Comparison of ENCODE assay signal across 5 worm cellular contexts in genomic region chrX:2996976-2997399, ce11.
TF ChIP-seq lines count a peak whose summit lies in the region.

No protein-coding gene starts in this region.

TF ChIP-seq in whole organism, L1 larva, 84 proteins besides CTCF, POLR2A, EP300 and RAD21 (continues in another document):
- TF ChIP-seq nhr-71 (tag; optimal IDR thresholded peaks at IDR 0.05; lab: Kevin White, UChicago) (peak; percentile 99), sup-37 (GFP tag; optimal IDR thresholded peaks at IDR 0.05; lab: Kevin White, UChicago) (peak; percentile 94), unc-130 (tag; optimal IDR thresholded peaks at IDR 0.05; lab: Kevin White, UChicago) (peak; percentile 69), elt-2 (tag; optimal IDR thresholded peaks at IDR 0.05; lab: Kevin White, UChicago) (peak; percentile 91), isw-1 (GFP tag; IDR thresholded peaks at IDR 0.05; lab: Robert Waterston, UW) (peak; percentile 93), Y116A8C.19 (tag; optimal IDR thresholded peaks at IDR 0.05; lab: Kevin White, UChicago; ENCODE audit: borderline replicate concordance) (peak; percentile 20), swsn-7 (tag; optimal IDR thresholded peaks at IDR 0.05; lab: Kevin White, UChicago) (peak; percentile 99), jun-1 (tag; optimal IDR thresholded peaks at IDR 0.05; lab: Kevin White, UChicago) (peak; percentile 99), alr-1 (tag; optimal IDR thresholded peaks at IDR 0.05; lab: Kevin White, UChicago; ENCODE audit: borderline replicate concordance) (no peak), lir-3 (tag; optimal IDR thresholded peaks at IDR 0.05; lab: Kevin White, UChicago; ENCODE audit: poor library complexity) (peak; percentile 93), lin-39 (tag; optimal IDR thresholded peaks at IDR 0.05; lab: Kevin White, UChicago) (peak; percentile 100), snpc-4 (tag; optimal IDR thresholded peaks at IDR 0.05; lab: Kevin White, UChicago) (peak; percentile 94), xbp-1 (tag; optimal IDR thresholded peaks at IDR 0.05; lab: Kevin White, UChicago) (peak; percentile 95), zag-1 (tag; optimal IDR thresholded peaks at IDR 0.05; lab: Kevin White, UChicago) (peak; percentile 96), mab-9 (GFP tag; IDR thresholded peaks at IDR 0.05; lab: Robert Waterston, UW) (peak; percentile 97), snu-23 (GFP tag; optimal IDR thresholded peaks at IDR 0.05; lab: Kevin White, UChicago) (peak; percentile 100), unc-86 (tag; optimal IDR thresholded peaks at IDR 0.05; lab: Kevin White, UChicago) (peak; percentile 98)

TF ChIP-seq in whole organism, L3 larva, 47 proteins besides CTCF, POLR2A, EP300 and RAD21 (continues in another document):
- TF ChIP-seq daf-12 (tag; optimal IDR thresholded peaks at IDR 0.05; lab: Kevin White, UChicago) (peak; percentile 89), nhr-23 (tag; optimal IDR thresholded peaks at IDR 0.05; lab: Kevin White, UChicago) (peak; percentile 100), nfya-1 (tag; optimal IDR thresholded peaks at IDR 0.05; lab: Kevin White, UChicago; ENCODE audit: insufficient read depth) (peak; percentile 97), nhr-76 (tag; optimal IDR thresholded peaks at IDR 0.05; lab: Kevin White, UChicago) (peak; percentile 72), egl-5 (tag; optimal IDR thresholded peaks at IDR 0.05; lab: Kevin White, UChicago) (peak; percentile 99), nhr-25 (tag; optimal IDR thresholded peaks at IDR 0.05; lab: Kevin White, UChicago) (peak; percentile 94), skn-1 (tag; optimal IDR thresholded peaks at IDR 0.05; lab: Kevin White, UChicago) (peak; percentile 99), nhr-77 (tag; optimal IDR thresholded peaks at IDR 0.05; lab: Kevin White, UChicago) (peak; percentile 99), ZK546.5 (tag; optimal IDR thresholded peaks at IDR 0.05; lab: Kevin White, UChicago) (peak; percentile 76), fos-1 (tag; optimal IDR thresholded peaks at IDR 0.05; lab: Kevin White, UChicago) (peak; percentile 95), elt-1 (tag; optimal IDR thresholded peaks at IDR 0.05; lab: Kevin White, UChicago) (peak; percentile 86), sea-2 (GFP tag; optimal IDR thresholded peaks at IDR 0.05; lab: Kevin White, UChicago) (no peak), hmg-11 (tag; optimal IDR thresholded peaks at IDR 0.05; lab: Kevin White, UChicago) (peak; percentile 93), tbx-2 (tag; optimal IDR thresholded peaks at IDR 0.05; lab: Kevin White, UChicago) (peak; percentile 99), eor-1 (tag; optimal IDR thresholded peaks at IDR 0.05; lab: Kevin White, UChicago) (peak in 1 of 2 experiments; percentile 88), mdl-1 (tag; optimal IDR thresholded peaks at IDR 0.05; lab: Kevin White, UChicago) (peak; percentile 88), aly-2 (tag; optimal IDR thresholded peaks at IDR 0.05; lab: Kevin White, UChicago) (peak; percentile 100), lin-39 (tag; optimal IDR thresholded peaks at IDR 0.05; lab: Kevin White, UChicago) (peak; percentile 91), egl-27 (tag; optimal IDR thresholded peaks at IDR 0.05; lab: Kevin White, UChicago) (peak; percentile 93)

TF ChIP-seq in whole organism, early embryonic, 17 proteins besides CTCF, POLR2A, EP300 and RAD21:
- TF ChIP-seq tbx-37 (GFP tag; conservative IDR thresholded peaks at IDR 0.05; lab: Robert Waterston, UW) (peak; percentile 58; the same call in 1 of the 2 replicates), ama-1 (optimal IDR thresholded peaks at IDR 0.05; lab: Kevin White, UChicago) (no peak), ceh-13 (GFP tag; optimal IDR thresholded peaks at IDR 0.05; lab: Kevin White, UChicago) (no peak), ets-7 (tag; optimal IDR thresholded peaks at IDR 0.05; lab: Kevin White, UChicago) (peak; percentile 55), pes-1 (GFP tag; IDR thresholded peaks at IDR 0.05; lab: Robert Waterston, UW) (peak; percentile 76), scrt-1 (GFP tag; IDR thresholded peaks at IDR 0.05; lab: Robert Waterston, UW) (peak; percentile 67; the same call in 1 of the 2 replicates), tbx-11 (GFP tag; IDR thresholded peaks at IDR 0.05; lab: Robert Waterston, UW) (no peak), sea-1 (GFP tag; conservative IDR thresholded peaks at IDR 0.05; lab: Robert Waterston, UW) (no peak), F13C5.2 (tag; optimal IDR thresholded peaks at IDR 0.05; lab: Kevin White, UChicago) (peak; percentile 94), ceh-36 (tag; optimal IDR thresholded peaks at IDR 0.05; lab: Kevin White, UChicago) (no peak), hnd-1 (tag; optimal IDR thresholded peaks at IDR 0.05; lab: Kevin White, UChicago) (peak; percentile 37), flt-1 (GFP tag; IDR thresholded peaks at IDR 0.05; lab: Robert Waterston, UW) (peak; percentile 73), tra-4 (tag; optimal IDR thresholded peaks at IDR 0.05; lab: Kevin White, UChicago) (no peak), hmbx-1 (tag; optimal IDR thresholded peaks at IDR 0.05; lab: Kevin White, UChicago) (no peak), B0310.2 (tag; optimal IDR thresholded peaks at IDR 0.05; lab: Kevin White, UChicago) (peak; percentile 5), hmg-4 (GFP tag; optimal IDR thresholded peaks at IDR 0.05; lab: Kevin White, UChicago) (peak; percentile 80), aly-1 (tag; optimal IDR thresholded peaks at IDR 0.05; lab: Kevin White, UChicago) (no peak)

TF ChIP-seq in whole organism, midembryonic, 9 proteins besides CTCF, POLR2A, EP300 and RAD21:
- TF ChIP-seq ref-1 (GFP tag; conservative IDR thresholded peaks at IDR 0.05; lab: Robert Waterston, UW) (no peak), flt-1 (GFP tag; IDR thresholded peaks at IDR 0.05; lab: Robert Waterston, UW) (peak; percentile 88), tab-1 (GFP tag; IDR thresholded peaks at IDR 0.05; lab: Robert Waterston, UW) (0 out of 2 replicates have a peak, but pooled peaks have one; percentile 45), ztf-23 (GFP tag; IDR thresholded peaks at IDR 0.05; lab: Robert Waterston, UW) (peak; percentile 83), ztf-29 (GFP tag; IDR thresholded peaks at IDR 0.05; lab: Robert Waterston, UW) (no peak; the same call in 1 of the 2 replicates), med-1 (GFP tag; optimal IDR thresholded peaks at IDR 0.05; lab: Kevin White, UChicago; ENCODE audit: insufficient read depth) (peak; percentile 57), klf-2 (GFP tag; conservative IDR thresholded peaks at IDR 0.05; lab: Robert Waterston, UW) (peak; percentile 87), T22C8.4 (GFP tag; IDR thresholded peaks at IDR 0.05; lab: Robert Waterston, UW) (peak; percentile 57; the same call in 1 of the 2 replicates), cog-1 (tag; optimal IDR thresholded peaks at IDR 0.05; lab: Kevin White, UChicago) (peak; percentile 98)

TF ChIP-seq in whole organism, young adult, 124 proteins besides CTCF, POLR2A, EP300 and RAD21 (continues in another document):
- TF ChIP-seq B0261.1 (tag; optimal IDR thresholded peaks at IDR 0.05; lab: Kevin White, UChicago) (peak; percentile 57), Y79H2A.3 (GFP tag; conservative IDR thresholded peaks at IDR 0.05; lab: Robert Waterston, UW) (no peak), hlh-12 (tag; optimal IDR thresholded peaks at IDR 0.05; lab: Kevin White, UChicago) (no peak), ztf-22 (GFP tag; optimal IDR thresholded peaks at IDR 0.05; lab: Kevin White, UChicago) (peak; percentile 75), madf-10 (tag; optimal IDR thresholded peaks at IDR 0.05; lab: Kevin White, UChicago) (peak; percentile 96), mel-28 (tag; optimal IDR thresholded peaks at IDR 0.05; lab: Kevin White, UChicago; ENCODE audit: borderline replicate concordance) (peak; percentile 60), chd-7 (tag; optimal IDR thresholded peaks at IDR 0.05; lab: Kevin White, UChicago) (peak; percentile 95), mes-4 (tag; optimal IDR thresholded peaks at IDR 0.05; lab: Kevin White, UChicago) (no peak), snpc-1.3 (tag; optimal IDR thresholded peaks at IDR 0.05; lab: Kevin White, UChicago; ENCODE audit: insufficient read depth) (peak; percentile 73), nhr-120 (GFP tag; IDR thresholded peaks at IDR 0.05; lab: Robert Waterston, UW) (no peak), rec-8 (tag; optimal IDR thresholded peaks at IDR 0.05; lab: Kevin White, UChicago) (no peak), D2030.7 (GFP tag; IDR thresholded peaks at IDR 0.05; lab: Robert Waterston, UW) (no peak), ztf-28 (GFP tag; IDR thresholded peaks at IDR 0.05; lab: Robert Waterston, UW) (no peak), egl-18 (GFP tag; IDR thresholded peaks at IDR 0.05; lab: Robert Waterston, UW) (peak; percentile 97), efl-1 (GFP tag; optimal IDR thresholded peaks at IDR 0.05; lab: Kevin White, UChicago) (no peak), Y56A3A.18 (GFP tag; IDR thresholded peaks at IDR 0.05; lab: Robert Waterston, UW) (peak; percentile 99), zfh-2 (GFP tag; conservative IDR thresholded peaks at IDR 0.05; lab: Robert Waterston, UW) (no peak), attf-5 (GFP tag; optimal IDR thresholded peaks at IDR 0.05; lab: Kevin White, UChicago) (peak; percentile 35), aptf-3 (GFP tag; IDR thresholded peaks at IDR 0.05; lab: Robert Waterston, UW) (no peak), F37B4.10 (GFP tag; IDR thresholded peaks at IDR 0.05; lab: Robert Waterston, UW) (peak; percentile 90; the same call in 1 of the 2 replicates), dox-1 (GFP tag; IDR thresholded peaks at IDR 0.05; lab: Robert Waterston, UW) (peak; percentile 98), tbx-9 (tag; optimal IDR thresholded peaks at IDR 0.05; lab: Kevin White, UChicago; ENCODE audit: borderline replicate concordance) (no peak), ztf-3 (GFP tag; optimal IDR thresholded peaks at IDR 0.05; lab: Kevin White, UChicago) (peak; percentile 90), somi-1 (GFP tag; optimal IDR thresholded peaks at IDR 0.05; lab: Kevin White, UChicago) (peak; percentile 98), nhr-90 (tag; optimal IDR thresholded peaks at IDR 0.05; lab: Kevin White, UChicago) (peak; percentile 84), sdz-38 (tag; optimal IDR thresholded peaks at IDR 0.05; lab: Kevin White, UChicago) (no peak), pbrm-1 (GFP tag; IDR thresholded peaks at IDR 0.05; lab: Robert Waterston, UW) (peak; percentile 89), xnd-1 (tag; optimal IDR thresholded peaks at IDR 0.05; lab: Kevin White, UChicago) (no peak), F22D6.2 (tag; optimal IDR thresholded peaks at IDR 0.05; lab: Kevin White, UChicago) (peak; percentile 94), mxl-1 (tag; optimal IDR thresholded peaks at IDR 0.05; lab: Kevin White, UChicago) (no peak), lin-35 (GFP tag; optimal IDR thresholded peaks at IDR 0.05; lab: Kevin White, UChicago) (peak in 2 of 3 experiments; percentile 89 to 98), ztf-25 (GFP tag; IDR thresholded peaks at IDR 0.05; lab: Robert Waterston, UW) (no peak), attf-6 (GFP tag; IDR thresholded peaks at IDR 0.05; lab: Robert Waterston, UW) (no peak), F57A8.1 (GFP tag; optimal IDR thresholded peaks at IDR 0.05; lab: Kevin White, UChicago) (peak; percentile 65), F33H1.4 (GFP tag; IDR thresholded peaks at IDR 0.05; lab: Robert Waterston, UW) (no peak), B0336.3 (GFP tag; IDR thresholded peaks at IDR 0.05; lab: Robert Waterston, UW) (peak; percentile 99)

Comparison
In these comparisons a context has a peak if more than half of its experiments do, and no peak if none do; other contexts are left out.
1. Of the 8 proteins assayed by ChIP-seq in both whole organism, young adult and whole organism, L1 larva: peak only in whole organism, young adult: none; only in whole organism, L1 larva: dpl-1, efl-1 and unc-62; in both: lin-35, nhr-90, snpc-4 and unc-130; in neither: 0; mixed calls (peak in some experiments, not most) for 1.